Fruit fly (Drosophila melanogaster): ENCODE measurements around the gene CG17186.

Gene CG17186

dm6 chr3R:19860996-19861719 is 16.2 kb downstream of the CG17186 start, which contains the start of the genes Ire1 and Mrm2 (continued):
- TF ChIP-seq Gug (GFP tag; IDR thresholded peaks at IDR 0.05), result peak; percentile 88
- peak; percentile 50 for TF ChIP-seq Blimp-1 (GFP tag; optimal IDR thresholded peaks at IDR 0.05)
- TF ChIP-seq Dek (tag; optimal IDR thresholded peaks at IDR 0.05), result peak; percentile 80
- TF ChIP-seq dimm (GFP tag; IDR thresholded peaks at IDR 0.05), result peak; percentile 27; the same call in 1 of the 2 replicates
- peak in 1 of 2 experiments; percentile 87 for TF ChIP-seq Dfd (GFP tag; optimal IDR thresholded peaks at IDR 0.05)
- TF ChIP-seq CG11504 (tag; optimal IDR thresholded peaks at IDR 0.05), result peak; percentile 79
- no peak for TF ChIP-seq zf30C (GFP tag; optimal IDR thresholded peaks at IDR 0.05)
- peak; percentile 85 for TF ChIP-seq sisA (GFP tag; IDR thresholded peaks at IDR 0.05)
- TF ChIP-seq Hand (GFP tag; optimal IDR thresholded peaks at IDR 0.05), result no peak
- no peak for TF ChIP-seq CG10274 (GFP tag; optimal IDR thresholded peaks at IDR 0.05)
- peak; percentile 70 for TF ChIP-seq CG4854 (GFP tag; optimal IDR thresholded peaks at IDR 0.05)
- peak; percentile 68 for TF ChIP-seq CG14667 (GFP tag; IDR thresholded peaks at IDR 0.05)
- TF ChIP-seq Tbp (GFP tag; optimal IDR thresholded peaks at IDR 0.05), result no peak
- TF ChIP-seq CG17385 (GFP tag; optimal IDR thresholded peaks at IDR 0.05), result peak; percentile 43
- peak; percentile 81 for TF ChIP-seq eyg (GFP tag; optimal IDR thresholded peaks at IDR 0.05)
- TF ChIP-seq Fer2 (tag; optimal IDR thresholded peaks at IDR 0.05), result peak; percentile 50
- TF ChIP-seq CG18764 (GFP tag; optimal IDR thresholded peaks at IDR 0.05), result peak; percentile 75
- TF ChIP-seq CG16815 (GFP tag; optimal IDR thresholded peaks at IDR 0.05), result peak; percentile 80
- TF ChIP-seq pnt (GFP tag; optimal IDR thresholded peaks at IDR 0.05), result peak; percentile 92
- TF ChIP-seq CG6175 (GFP tag; IDR thresholded peaks at IDR 0.05), result no peak
- peak; percentile 82 for TF ChIP-seq CG13424 (tag; optimal IDR thresholded peaks at IDR 0.05)
- no peak for TF ChIP-seq fd102C (GFP tag; optimal IDR thresholded peaks at IDR 0.05)
- TF ChIP-seq HmgD (GFP tag; optimal IDR thresholded peaks at IDR 0.05), result peak; percentile 95
- TF ChIP-seq ase (GFP tag; IDR thresholded peaks at IDR 0.05), result peak; percentile 59; the same call in 1 of the 3 replicates
- TF ChIP-seq CG8089 (GFP tag; optimal IDR thresholded peaks at IDR 0.05), result peak; percentile 61
- no peak; the same call in 1 of the 2 replicates for TF ChIP-seq tna (GFP tag; IDR thresholded peaks at IDR 0.05; ENCODE audit: partially characterized antibody)
- TF ChIP-seq CG7357 (GFP tag; IDR thresholded peaks at IDR 0.05), result peak; percentile 100
- TF ChIP-seq Myb (GFP tag; optimal IDR thresholded peaks at IDR 0.05), result peak; percentile 84
- TF ChIP-seq CG13123 (GFP tag; optimal IDR thresholded peaks at IDR 0.05), result peak; percentile 54
- TF ChIP-seq CG11695 (GFP tag; IDR thresholded peaks at IDR 0.05), result no peak
- TF ChIP-seq E2f1 (GFP tag; IDR thresholded peaks at IDR 0.05), result peak; percentile 79
- no peak for TF ChIP-seq so (GFP tag; IDR thresholded peaks at IDR 0.05)
- peak; percentile 78 for TF ChIP-seq Chrac-16 (GFP tag; optimal IDR thresholded peaks at IDR 0.05)
- peak; percentile 92 for TF ChIP-seq crol (GFP tag; IDR thresholded peaks at IDR 0.05)
- TF ChIP-seq dati (GFP tag; IDR thresholded peaks at IDR 0.05), result no peak
- TF ChIP-seq ci (GFP tag; IDR thresholded peaks at IDR 0.05), result no peak
- TF ChIP-seq CG30431 (GFP tag; optimal IDR thresholded peaks at IDR 0.05), result peak; percentile 73
- peak in 1 of 2 experiments; percentile 68 for TF ChIP-seq insv (GFP tag; optimal IDR thresholded peaks at IDR 0.05)
- TF ChIP-seq HLH3B (GFP tag; IDR thresholded peaks at IDR 0.05), result peak; percentile 72
- peak; percentile 69 for TF ChIP-seq CG34376 (GFP tag; optimal IDR thresholded peaks at IDR 0.05)
- peak; percentile 29 for TF ChIP-seq mirr (GFP tag; optimal IDR thresholded peaks at IDR 0.05)
- TF ChIP-seq nerfin-1 (tag; optimal IDR thresholded peaks at IDR 0.05), result peak; percentile 59
- peak in 1 of 2 experiments; percentile 98 for TF ChIP-seq Eip74EF (GFP tag; optimal IDR thresholded peaks at IDR 0.05)
- peak; percentile 92 for TF ChIP-seq bab2 (GFP tag; optimal IDR thresholded peaks at IDR 0.05)
- peak; percentile 69 for TF ChIP-seq CG11398 (GFP tag; optimal IDR thresholded peaks at IDR 0.05)
- TF ChIP-seq Med (GFP tag), result peak; percentile 98
- peak; percentile 47 for TF ChIP-seq D19A (tag; optimal IDR thresholded peaks at IDR 0.05)
- peak; percentile 17 for TF ChIP-seq gcm (GFP tag; optimal IDR thresholded peaks at IDR 0.05)
- peak; percentile 76 for TF ChIP-seq CG8765 (GFP tag; IDR thresholded peaks at IDR 0.05)
- TF ChIP-seq Xrp1 (GFP tag; IDR thresholded peaks at IDR 0.05), result peak; percentile 64; the same call in 1 of the 2 replicates

Measured in whole organism, embryonic.